Fruit fly (Drosophila melanogaster) whole organism, embryonic: ENCODE results near the gene Kr-h2.
A peak's percentile ranks its signal among the peaks of the same experiment; 100 is the strongest.

Experiments
- Awh ChIP-seq: fragments of 200-800 bp; sonication (Bioruptor generic); IDR thresholded peaks from 2 replicates; pipeline ENCODE4, ENCODE4 v1.3.6; 2022; ENCODE audit warnings: missing biosample characterization, missing genetic modification characterization
- Blimp-1 ChIP-seq: fragments of 200-800 bp; sonication (Bioruptor generic); optimal IDR thresholded peaks from 3 replicates; lab custom pipeline; 2018; ENCODE audit warnings: missing biosample characterization, missing genetic modification characterization, mild to moderate bottlenecking, moderate library complexity, missing genetic modification reagents
- C15 ChIP-seq: fragments of 200-800 bp; sonication (Bioruptor generic); IDR thresholded peaks from 3 replicates; pipeline ENCODE4 v1.3.6; 2022; ENCODE audit warnings: missing biosample characterization, missing genetic modification characterization
- CG10274 ChIP-seq: fragments of 200-800 bp; sonication (Bioruptor generic); optimal IDR thresholded peaks from 3 replicates; lab custom pipeline; 2017; ENCODE audit warnings: missing biosample characterization, mild to moderate bottlenecking, missing genetic modification characterization
- CG10321 ChIP-seq: fragments of 200-800 bp; sonication (Bioruptor generic); IDR thresholded peaks from 2 replicates; pipeline ENCODE4 v1.3.6; 2022; ENCODE audit warnings: missing biosample characterization, missing genetic modification characterization
- CG11247 ChIP-seq: fragments of 200-800 bp; sonication (Bioruptor generic); IDR thresholded peaks from 2 replicates; pipeline ENCODE4 v1.3.6; 2022; ENCODE audit warnings: missing biosample characterization, missing genetic modification characterization
- CG11456 ChIP-seq: fragments of 200-800 bp; sonication (Bioruptor generic); IDR thresholded peaks from 3 replicates; pipeline ENCODE4 v1.3.6; 2022; ENCODE audit warnings: missing biosample characterization, missing genetic modification characterization
- CG12219 ChIP-seq: fragments of 200-800 bp; sonication (Bioruptor generic); optimal IDR thresholded peaks from 3 replicates; lab custom pipeline; 2018; ENCODE audit warnings: missing biosample characterization, mild to moderate bottlenecking, missing genetic modification characterization
- CG12744 ChIP-seq: fragments of 200-800 bp; sonication (Bioruptor generic); optimal IDR thresholded peaks from 2 replicates; lab custom pipeline; 2016; ENCODE audit warnings: missing biosample characterization, missing genetic modification characterization
- CG13123 ChIP-seq: fragments of 200-800 bp; sonication (Bioruptor generic); optimal IDR thresholded peaks from 2 replicates; lab custom pipeline; 2016; ENCODE audit warnings: missing biosample characterization, missing genetic modification characterization
- CG14014 ChIP-seq: fragments of 200-800 bp; sonication (Bioruptor generic); IDR thresholded peaks from 2 replicates; pipeline ENCODE4 v1.3.6; 2022; ENCODE audit warnings: missing biosample characterization, missing genetic modification characterization
- CG14050 ChIP-seq: fragments of 200-800 bp; sonication (Bioruptor generic); IDR thresholded peaks from 3 replicates; pipeline ENCODE4 v1.3.6; 2022; ENCODE audit warnings: missing biosample characterization, missing genetic modification characterization
- CG14667 ChIP-seq: fragments of 200-800 bp; sonication (Bioruptor generic); IDR thresholded peaks from 2 replicates; pipeline ENCODE4 v1.3.6; 2022; ENCODE audit warnings: missing biosample characterization, missing genetic modification characterization
- CG14860 ChIP-seq: fragments of 200-800 bp; sonication (Bioruptor generic); IDR thresholded peaks from 3 replicates; pipeline ENCODE4 v1.3.6; 2022; ENCODE audit warnings: missing biosample characterization, missing genetic modification characterization; ENCODE audit not compliant: partially characterized antibody
- CG15479 ChIP-seq: fragments of 200-800 bp; sonication (Bioruptor generic); optimal IDR thresholded peaks from 3 replicates; lab custom pipeline; 2019; ENCODE audit warnings: missing biosample characterization, mild to moderate bottlenecking, missing genetic modification characterization, moderate library complexity
- CG15601 ChIP-seq: fragments of 200-800 bp; sonication (Bioruptor generic); optimal IDR thresholded peaks from 3 replicates; lab custom pipeline; 2019; ENCODE audit warnings: missing biosample characterization, mild to moderate bottlenecking, missing genetic modification characterization, moderate library complexity
- CG18011 ChIP-seq: fragments of 200-800 bp; sonication (Bioruptor generic); optimal IDR thresholded peaks from 2 replicates; lab custom pipeline; 2017; ENCODE audit warnings: missing biosample characterization, missing genetic modification characterization, mild to moderate bottlenecking, moderate library complexity, missing genotype
- CG2199 ChIP-seq: fragments of 200-800 bp; sonication (Bioruptor generic); IDR thresholded peaks from 3 replicates; pipeline ENCODE4 v1.3.6; 2022; ENCODE audit warnings: missing biosample characterization, missing genetic modification characterization
- CG30431 ChIP-seq: fragments of 200-800 bp; sonication (Bioruptor generic); optimal IDR thresholded peaks from 2 replicates; lab custom pipeline; 2017; ENCODE audit warnings: missing biosample characterization, missing genetic modification characterization
- CG32767 ChIP-seq: fragments of 200-800 bp; sonication (Bioruptor generic); IDR thresholded peaks from 2 replicates; pipeline ENCODE4 v1.3.6; 2022; ENCODE audit warnings: missing biosample characterization, missing genetic modification characterization
- CG4360 ChIP-seq: fragments of 200-800 bp; sonication (Bioruptor generic); IDR thresholded peaks from 2 replicates; pipeline ENCODE4 v1.3.6; 2022; ENCODE audit warnings: missing biosample characterization, missing genetic modification characterization
- CG4730 ChIP-seq: fragments of 200-800 bp; sonication (Bioruptor generic); IDR thresholded peaks from 2 replicates; pipeline ENCODE4 v1.3.6; 2022; ENCODE audit warnings: missing biosample characterization, missing genetic modification characterization
- CG4820 ChIP-seq: fragments of 200-800 bp; sonication (Bioruptor generic); optimal IDR thresholded peaks from 3 replicates; lab custom pipeline; 2016; ENCODE audit warnings: missing biosample characterization, missing genetic modification characterization
- CG6689 ChIP-seq: fragments of 200-800 bp; sonication (Bioruptor generic); IDR thresholded peaks from 2 replicates; pipeline ENCODE4 v1.3.6; 2022; ENCODE audit warnings: missing biosample characterization, missing genetic modification characterization
- CG8281 ChIP-seq: fragments of 200-800 bp; sonication (Bioruptor generic); optimal IDR thresholded peaks from 2 replicates; lab custom pipeline; 2018; ENCODE audit warnings: missing biosample characterization, mild to moderate bottlenecking, missing genetic modification characterization, moderate library complexity
- D ChIP-seq, 2 experiments: fragments of 200-800 bp in 1 of 2; fragments of >200 bp in 1 of 2; sonication (Bioruptor generic) in 1 of 2; optimal IDR thresholded peaks; 2 replicates in 1 of 2; 3 replicates in 1 of 2; lab custom pipeline; 2017; ENCODE audit warnings: mild to moderate bottlenecking in 1 of 2, missing biosample characterization in 1 of 2, missing genetic modification characterization in 1 of 2, missing genetic modification reagents in 1 of 2
- GATAe ChIP-seq: fragments of 200-800 bp; sonication (Bioruptor generic); conservative IDR thresholded peaks from 2 replicates; pipeline ENCODE4 v1.3.6; 2022; ENCODE audit warnings: missing biosample characterization, missing genetic modification characterization
- Gug ChIP-seq: fragments of 200-800 bp; sonication (Bioruptor generic); IDR thresholded peaks from 4 replicates; pipeline ENCODE4 v1.3.6; 2022; ENCODE audit warnings: missing biosample characterization, missing genetic modification characterization
- Hmr ChIP-seq: fragments of 200-800 bp; sonication (Bioruptor generic); optimal IDR thresholded peaks from 3 replicates; lab custom pipeline; 2017; ENCODE audit warnings: mild to moderate bottlenecking, missing biosample characterization, missing genetic modification reagents, missing genetic modification characterization
- Hmx ChIP-seq: fragments of 200-800 bp; sonication (Bioruptor generic); optimal IDR thresholded peaks from 2 replicates; lab custom pipeline; 2016; ENCODE audit warnings: missing biosample characterization, missing genetic modification characterization
- Hr78 ChIP-seq, 2 experiments: fragments of 200-800 bp in 1 of 2; fragments of >200 bp in 1 of 2; sonication (Bioruptor generic) in 1 of 2; optimal IDR thresholded peaks; 2 replicates each; lab custom pipeline; 2017 to 2019; ENCODE audit warnings: missing biosample characterization in 2 of 2, missing genetic modification characterization in 2 of 2, mild to moderate bottlenecking in 1 of 2, moderate library complexity in 1 of 2
- Max ChIP-seq: fragments of 200-800 bp; sonication (Bioruptor generic); optimal IDR thresholded peaks from 2 replicates; lab custom pipeline; 2016; ENCODE audit warnings: missing biosample characterization, mild to moderate bottlenecking, missing genetic modification characterization
- Vsx1 ChIP-seq: fragments of 200-800 bp; sonication (Bioruptor generic); optimal IDR thresholded peaks from 2 replicates; lab custom pipeline; 2017; ENCODE audit warnings: missing biosample characterization, mild to moderate bottlenecking, missing genetic modification characterization, missing genetic modification reagents
- ac ChIP-seq: fragments of 200-800 bp; sonication (Bioruptor generic); optimal IDR thresholded peaks from 3 replicates; lab custom pipeline; 2017; ENCODE audit warnings: missing biosample characterization, mild to moderate bottlenecking, missing genetic modification characterization
- ash1 ChIP-seq: fragments of 200-800 bp; sonication (Bioruptor generic); optimal IDR thresholded peaks from 2 replicates; lab custom pipeline; 2018; ENCODE audit warnings: missing biosample characterization, mild to moderate bottlenecking, missing genetic modification characterization
- chif ChIP-seq, 2 experiments: fragments of 200-800 bp; sonication (Bioruptor generic); optimal IDR thresholded peaks; 3 replicates each; lab custom pipeline; 2016; ENCODE audit warnings: missing biosample characterization in 2 of 2, missing genetic modification characterization in 2 of 2
- esg ChIP-seq: fragments of 200-800 bp; sonication (Bioruptor generic); conservative IDR thresholded peaks from 2 replicates; pipeline ENCODE4 v1.3.6; 2022; ENCODE audit warnings: missing biosample characterization, missing genetic modification characterization
- ham ChIP-seq: fragments of 200-800 bp; sonication (Bioruptor generic); IDR thresholded peaks from 2 replicates; pipeline ENCODE4 v1.3.6; 2022; ENCODE audit warnings: missing biosample characterization, missing genetic modification characterization
- inv ChIP-seq: fragments of 200-800 bp; sonication (Bioruptor generic); IDR thresholded peaks from 2 replicates; pipeline ENCODE4 v1.3.6; 2022; ENCODE audit warnings: missing biosample characterization, missing genetic modification characterization; ENCODE audit not compliant: partially characterized antibody
- jumu ChIP-seq: fragments of 200-800 bp; sonication (Bioruptor generic); optimal IDR thresholded peaks from 3 replicates; lab custom pipeline; 2016; ENCODE audit warnings: missing biosample characterization, missing genetic modification characterization
- luna ChIP-seq: fragments of 200-800 bp; sonication (Bioruptor generic); optimal IDR thresholded peaks from 2 replicates; lab custom pipeline; 2016; ENCODE audit warnings: missing biosample characterization, missing genetic modification characterization
- nmo ChIP-seq: fragments of 200-800 bp; sonication (Bioruptor generic); optimal IDR thresholded peaks from 2 replicates; lab custom pipeline; 2018; ENCODE audit warnings: missing biosample characterization, mild to moderate bottlenecking, missing genetic modification characterization, moderate library complexity
- org-1 ChIP-seq: fragments of 200-800 bp; sonication (Bioruptor generic); optimal IDR thresholded peaks from 2 replicates; lab custom pipeline; 2017; ENCODE audit warnings: missing biosample characterization, missing genetic modification characterization
- prd ChIP-seq, 3 experiments: fragments of >200 bp in 2 of 3; fragments of 200-800 bp in 1 of 3; sonication (Bioruptor generic) in 1 of 3; optimal IDR thresholded peaks in 2 of 3; IDR thresholded peaks in 1 of 3; 2 replicates in 2 of 3; 3 replicates in 1 of 3; pipeline versions ENCODE4 v1.3.6 to Lab custom; 2017 to 2022; ENCODE audit warnings: missing biosample characterization in 1 of 3, missing genetic modification characterization in 1 of 3
- psq ChIP-seq: fragments of 200-800 bp; sonication (Bioruptor generic); optimal IDR thresholded peaks from 2 replicates; lab custom pipeline; 2017; ENCODE audit warnings: missing biosample characterization, missing genetic modification characterization
- sc ChIP-seq, 3 experiments: fragments of >200 bp in 2 of 3; fragments of 200-800 bp in 1 of 3; sonication (Bioruptor generic) in 1 of 3; optimal IDR thresholded peaks; 2 replicates in 2 of 3; 3 replicates in 1 of 3; lab custom pipeline; 2017; ENCODE audit warnings: mild to moderate bottlenecking in 1 of 3, missing biosample characterization in 1 of 3, missing genetic modification characterization in 1 of 3, missing genetic modification reagents in 1 of 3
- scrt ChIP-seq: fragments of 200-800 bp; sonication (Bioruptor generic); optimal IDR thresholded peaks from 2 replicates; lab custom pipeline; 2018; ENCODE audit warnings: missing biosample characterization, mild to moderate bottlenecking, missing genetic modification characterization, moderate library complexity
- sim ChIP-seq: fragments of 200-800 bp; sonication (Bioruptor generic); IDR thresholded peaks from 2 replicates; pipeline ENCODE4 v1.3.6; 2022; ENCODE audit warnings: missing biosample characterization, missing genetic modification characterization
- usp ChIP-seq: fragments of >200 bp; optimal IDR thresholded peaks from 2 replicates; lab custom pipeline; 2017; ENCODE audit warnings: missing biosample characterization, missing genetic modification characterization
- vfl ChIP-seq: fragments of 200-800 bp; sonication (Bioruptor generic); optimal IDR thresholded peaks from 2 replicates; lab custom pipeline; 2016; ENCODE audit warnings: missing biosample characterization, missing genetic modification characterization

The Kr-h2 gene

dm6 chr2L:6050575-6050974 is 20.2 kb upstream of the Kr-h2 start, which contains the start of gene CG9135 (continued):
- TF ChIP-seq CG11456 (GFP tag; lab: Robert Waterston, UW): no peak
- no peak for TF ChIP-seq ac (GFP tag; lab: Kevin White, UChicago)
- TF ChIP-seq vfl (GFP tag; lab: Kevin White, UChicago): no peak
- no peak for TF ChIP-seq Vsx1
- peak; percentile 11 for TF ChIP-seq CG15601
- TF ChIP-seq CG12219 (GFP tag; lab: Kevin White, UChicago): no peak
- TF ChIP-seq Blimp-1 (GFP tag; lab: Kevin White, UChicago): no peak
- no peak for TF ChIP-seq CG6689 (GFP tag; lab: Robert Waterston, UW)
- TF ChIP-seq usp: no peak
- no peak for TF ChIP-seq CG30431 (GFP tag; lab: Kevin White, UChicago)
- TF ChIP-seq CG32767 (GFP tag; lab: Robert Waterston, UW): no peak
- no peak for TF ChIP-seq ham (GFP tag; lab: Robert Waterston, UW)
- TF ChIP-seq Hr78 (GFP tag; optimal IDR thresholded peaks at IDR 0.05; lab: Kevin White, UChicago): no peak
- TF ChIP-seq org-1: no peak
- TF ChIP-seq CG14860: peak; percentile 99
- no peak for TF ChIP-seq ash1 (GFP tag; lab: Kevin White, UChicago)
- no peak for TF ChIP-seq sim (GFP tag; lab: Robert Waterston, UW)
- no peak for TF ChIP-seq Max
- no peak for TF ChIP-seq scrt (GFP tag; lab: Kevin White, UChicago)
- TF ChIP-seq CG10321 (GFP tag; lab: Robert Waterston, UW): no peak
- TF ChIP-seq CG18011 (GFP tag; lab: Kevin White, UChicago): no peak
- TF ChIP-seq psq (GFP tag; lab: Kevin White, UChicago): no peak
- TF ChIP-seq Hmr (GFP tag; lab: Kevin White, UChicago): no peak
- peak; percentile 98 for TF ChIP-seq inv
- TF ChIP-seq CG2199: no peak
- no peak for TF ChIP-seq CG4820
- TF ChIP-seq CG4730 (GFP tag; lab: Robert Waterston, UW): no peak
- TF ChIP-seq chif (GFP tag; optimal IDR thresholded peaks at IDR 0.05; lab: Kevin White, UChicago): no peak
- TF ChIP-seq esg (GFP tag; lab: Robert Waterston, UW): no peak
- no peak for TF ChIP-seq CG14050
- no peak for TF ChIP-seq CG12744
- no peak for TF ChIP-seq CG14667
- no peak for TF ChIP-seq CG14014 (GFP tag; lab: Robert Waterston, UW)
- TF ChIP-seq C15: no peak
- no peak for TF ChIP-seq CG15479 (GFP tag; lab: Kevin White, UChicago)
- TF ChIP-seq sc (optimal IDR thresholded peaks at IDR 0.05; lab: Kevin White, UChicago): no peak
- TF ChIP-seq sc (GFP tag; optimal IDR thresholded peaks at IDR 0.05; lab: Kevin White, UChicago): no peak
- peak; percentile 36 for TF ChIP-seq nmo (GFP tag; lab: Kevin White, UChicago)
- TF ChIP-seq CG10274: no peak
- TF ChIP-seq GATAe: no peak
- peak; percentile 6 for TF ChIP-seq luna (GFP tag; lab: Kevin White, UChicago)
- TF ChIP-seq CG8281 (tag; lab: Kevin White, UChicago): no peak
- no peak for TF ChIP-seq Hmx (GFP tag; lab: Kevin White, UChicago)
- no peak for TF ChIP-seq prd (optimal IDR thresholded peaks at IDR 0.05; lab: Kevin White, UChicago)
- TF ChIP-seq prd (GFP tag; IDR thresholded peaks at IDR 0.05; lab: Robert Waterston, UW): no peak
- no peak for TF ChIP-seq Awh (GFP tag; lab: Robert Waterston, UW)
- no peak for TF ChIP-seq CG13123 (GFP tag; lab: Kevin White, UChicago)
- TF ChIP-seq CG4360: no peak
- TF ChIP-seq D (optimal IDR thresholded peaks at IDR 0.05; lab: Kevin White, UChicago): no peak
- no peak for TF ChIP-seq D (GFP tag; optimal IDR thresholded peaks at IDR 0.05; lab: Kevin White, UChicago)
- TF ChIP-seq Gug (GFP tag; lab: Robert Waterston, UW): no peak; the same call in 3 of the 4 replicates
- no peak for TF ChIP-seq jumu (GFP tag; lab: Kevin White, UChicago)
- TF ChIP-seq CG11247 (GFP tag; lab: Robert Waterston, UW): no peak
